Worm (Caenorhabditis elegans) whole organism, L1 larva: ENCODE data around the gene T23F6.2.
A peak's percentile ranks its signal among the peaks of the same experiment; 100 is the strongest.
"Not testable (repeated sequence)": the region's sequence is repeated elsewhere in the genome, so short reads cannot be mapped to it uniquely, and the experiment has no call there.

Experiments
- F16B12.6 ChIP-seq: fragments of 150-350 bp; optimal IDR thresholded peaks from 2 replicates; lab custom pipeline; 2014; ENCODE audit warnings: missing biosample characterization, missing genetic modification characterization
- aha-1 ChIP-seq: fragments of 150-350 bp; optimal IDR thresholded peaks from 2 replicates; lab custom pipeline; 2014; ENCODE audit warnings: missing biosample characterization, missing genetic modification characterization
- blmp-1 ChIP-seq: fragments of 150-350 bp; optimal IDR thresholded peaks from 2 replicates; lab custom pipeline; 2014; ENCODE audit warnings: missing biosample characterization, missing genetic modification characterization
- ceh-88 ChIP-seq: fragments of 200-800 bp; sonication (Bioruptor generic); IDR thresholded peaks from 2 replicates; pipeline ENCODE4 v1.3.6; 2022; ENCODE audit warnings: missing genetic modification characterization, missing compliant biosample characterization
- ceh-90 ChIP-seq: sonication (generic microtip); optimal IDR thresholded peaks from 2 replicates; lab custom pipeline; 2016; ENCODE audit warnings: missing genetic modification characterization, missing compliant biosample characterization
- dpl-1 ChIP-seq, 3 experiments: fragments of 150-350 bp in 2 of 3; sonication (generic microtip) in 1 of 3; optimal IDR thresholded peaks; 2 replicates each; lab custom pipeline; 2014 to 2017; ENCODE audit warnings: missing biosample characterization in 3 of 3, missing genetic modification characterization in 3 of 3, missing genetic modification reagents in 3 of 3
- dsc-1 ChIP-seq: sonication (generic microtip); optimal IDR thresholded peaks from 2 replicates; lab custom pipeline; 2016; ENCODE audit warnings: mild to moderate bottlenecking, missing genetic modification characterization, missing compliant biosample characterization
- efl-1 ChIP-seq, 4 experiments: fragments of 150-350 bp; optimal IDR thresholded peaks in 3 of 4; peaks in 1 of 4; 1 replicate in 1 of 4; 2 replicates in 3 of 4; lab custom pipeline; 2014; ENCODE audit warnings: missing biosample characterization in 2 of 4, missing genetic modification characterization in 2 of 4, missing genetic modification reagents in 2 of 4
- efl-3 ChIP-seq: fragments of 200-800 bp; sonication (Bioruptor generic); optimal IDR thresholded peaks from 2 replicates; lab custom pipeline; 2018; ENCODE audit warnings: mild to moderate bottlenecking, missing genetic modification characterization, missing compliant biosample characterization
- elt-2 ChIP-seq: sonication (generic microtip); optimal IDR thresholded peaks from 2 replicates; lab custom pipeline; 2016; ENCODE audit warnings: missing genetic modification characterization, mild to moderate bottlenecking, inconsistent platforms, missing compliant biosample characterization, missing genetic modification reagents
- elt-3 ChIP-seq, 6 experiments: fragments of 150-350 bp in 1 of 6; sonication (generic microtip); optimal IDR thresholded peaks; 2 replicates each; lab custom pipeline; 2017 to 2018; ENCODE audit warnings: missing biosample characterization in 6 of 6, missing genetic modification characterization in 6 of 6, inconsistent platforms in 1 of 6
- ets-5 ChIP-seq: fragments of 200-800 bp; sonication (Bioruptor generic); IDR thresholded peaks from 2 replicates; pipeline ENCODE4 v1.3.6; 2022; ENCODE audit warnings: missing genetic modification characterization, missing compliant biosample characterization
- fkh-8 ChIP-seq: sonication (generic microtip); optimal IDR thresholded peaks from 2 replicates; lab custom pipeline; 2016; ENCODE audit warnings: mild to moderate bottlenecking, missing genetic modification characterization, missing compliant biosample characterization
- hpl-2 ChIP-seq: fragments of 150-350 bp; optimal IDR thresholded peaks from 2 replicates; lab custom pipeline; 2014; ENCODE audit warnings: missing biosample characterization, missing genetic modification reagents, missing genetic modification characterization
- lin-13 ChIP-seq: fragments of 150-350 bp; optimal IDR thresholded peaks from 2 replicates; lab custom pipeline; 2014; ENCODE audit warnings: missing biosample characterization, missing genetic modification reagents, missing genetic modification characterization
- lin-14 ChIP-seq: fragments of 200-800 bp; sonication (Bioruptor generic); optimal IDR thresholded peaks from 2 replicates; lab custom pipeline; 2018; ENCODE audit warnings: mild to moderate bottlenecking, missing genetic modification characterization, moderate library complexity, missing compliant biosample characterization
- lin-15B ChIP-seq: fragments of 150-350 bp; sonication (generic microtip); optimal IDR thresholded peaks from 3 replicates; lab custom pipeline; 2014; ENCODE audit warnings: missing biosample characterization, missing genetic modification characterization
- lin-35 ChIP-seq, 2 experiments: fragments of 150-350 bp; optimal IDR thresholded peaks; 2 replicates each; lab custom pipeline; 2014; ENCODE audit warnings: missing biosample characterization in 2 of 2, missing genetic modification characterization in 2 of 2, missing genetic modification reagents in 2 of 2
- lsy-2 ChIP-seq, 2 experiments: fragments of 150-350 bp; optimal IDR thresholded peaks; 2 replicates each; lab custom pipeline; 2014; ENCODE audit warnings: missing biosample characterization in 2 of 2, missing genetic modification characterization in 2 of 2
- mdl-1 ChIP-seq, 2 experiments: fragments of 150-350 bp; optimal IDR thresholded peaks; 2 replicates each; lab custom pipeline; 2014 to 2017; ENCODE audit warnings: missing biosample characterization in 2 of 2, missing genetic modification characterization in 2 of 2, inconsistent platforms in 1 of 2
- mep-1 ChIP-seq: fragments of 150-350 bp; optimal IDR thresholded peaks from 2 replicates; lab custom pipeline; 2014; ENCODE audit warnings: missing biosample characterization, missing genetic modification characterization
- nhr-11 ChIP-seq: fragments of 150-350 bp; optimal IDR thresholded peaks from 2 replicates; lab custom pipeline; 2014; ENCODE audit warnings: missing biosample characterization, missing genetic modification characterization
- nhr-12 ChIP-seq: sonication (generic microtip); optimal IDR thresholded peaks from 2 replicates; lab custom pipeline; 2017; ENCODE audit warnings: missing biosample characterization, missing genetic modification characterization
- nhr-237 ChIP-seq: fragments of 150-350 bp; optimal IDR thresholded peaks from 2 replicates; lab custom pipeline; 2014; ENCODE audit warnings: missing biosample characterization, missing genetic modification characterization
- nhr-85 ChIP-seq: sonication (generic microtip); peaks from one replicate; lab custom pipeline; 2016; ENCODE audit warnings: missing genetic modification characterization, inconsistent platforms, missing compliant biosample characterization
- snu-23 ChIP-seq: sonication (generic microtip); optimal IDR thresholded peaks from 2 replicates; lab custom pipeline; 2016; ENCODE audit warnings: missing genetic modification characterization, missing compliant biosample characterization
- sox-4 ChIP-seq: sonication (generic microtip); optimal IDR thresholded peaks from 2 replicates; lab custom pipeline; 2016; ENCODE audit warnings: missing genetic modification characterization, missing compliant biosample characterization
- sptf-1 ChIP-seq: fragments of 150-350 bp; optimal IDR thresholded peaks from 2 replicates; lab custom pipeline; 2014; ENCODE audit warnings: missing biosample characterization, missing genetic modification characterization
- sup-37 ChIP-seq: fragments of 200-800 bp; sonication (Bioruptor generic); optimal IDR thresholded peaks from 2 replicates; lab custom pipeline; 2018; ENCODE audit warnings: mild to moderate bottlenecking, missing genetic modification characterization, missing compliant biosample characterization
- swsn-7 ChIP-seq: sonication (generic microtip); optimal IDR thresholded peaks from 2 replicates; lab custom pipeline; 2016; ENCODE audit warnings: missing genetic modification characterization, missing compliant biosample characterization
- tbx-2 ChIP-seq: sonication (generic microtip); optimal IDR thresholded peaks from 2 replicates; lab custom pipeline; 2016; ENCODE audit warnings: missing genetic modification characterization, missing compliant biosample characterization
- unc-130 ChIP-seq: fragments of 150-350 bp; optimal IDR thresholded peaks from 2 replicates; lab custom pipeline; 2017; ENCODE audit warnings: missing biosample characterization, missing genetic modification characterization, inconsistent platforms
- unc-86 ChIP-seq: sonication (generic microtip); optimal IDR thresholded peaks from 2 replicates; lab custom pipeline; 2016; ENCODE audit warnings: missing genetic modification characterization, missing compliant biosample characterization
- zag-1 ChIP-seq: fragments of 150-350 bp; optimal IDR thresholded peaks from 2 replicates; lab custom pipeline; 2014; ENCODE audit warnings: missing biosample characterization, missing genetic modification characterization

T23F6.2 gene

DNA sequence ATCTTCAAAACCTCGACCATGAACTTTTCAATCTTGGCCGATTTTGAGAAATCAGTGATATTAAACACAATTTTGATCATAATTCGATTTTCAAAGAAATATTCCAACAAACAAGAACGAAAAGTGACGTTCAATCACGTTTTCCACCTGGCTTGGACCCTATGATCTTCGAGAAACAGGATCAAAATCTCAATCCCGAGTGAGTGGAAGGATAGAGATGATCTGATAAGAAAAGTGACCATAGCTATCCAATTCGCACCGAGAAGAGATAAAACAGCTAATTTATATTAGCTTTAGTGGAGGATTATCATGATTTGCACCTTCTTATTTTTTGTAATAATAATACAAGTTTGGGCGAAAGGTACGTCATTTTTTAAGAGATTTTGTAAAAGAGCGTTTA is at the start of gene T23F6.2:
T23F6.2 (plus strand) TSS at position 251 of the 400 bp plus-strand sequence.
- TF ChIP-seq tbx-2 (no peak), dsc-1 (tag; lab: Kevin White, UChicago) (peak; percentile 15), blmp-1 (tag; lab: Kevin White, UChicago) (peak; percentile 68), snu-23 (GFP tag; lab: Kevin White, UChicago) (no peak), aha-1 (tag; lab: Kevin White, UChicago) (no peak), mdl-1 (tag; optimal IDR thresholded peaks at IDR 0.05; lab: Kevin White, UChicago) (no peak), lin-35 (GFP tag; optimal IDR thresholded peaks at IDR 0.05; lab: Kevin White, UChicago) (no peak)
- TF ChIP-seq, all 84 proteins: peak for 2

DNA sequence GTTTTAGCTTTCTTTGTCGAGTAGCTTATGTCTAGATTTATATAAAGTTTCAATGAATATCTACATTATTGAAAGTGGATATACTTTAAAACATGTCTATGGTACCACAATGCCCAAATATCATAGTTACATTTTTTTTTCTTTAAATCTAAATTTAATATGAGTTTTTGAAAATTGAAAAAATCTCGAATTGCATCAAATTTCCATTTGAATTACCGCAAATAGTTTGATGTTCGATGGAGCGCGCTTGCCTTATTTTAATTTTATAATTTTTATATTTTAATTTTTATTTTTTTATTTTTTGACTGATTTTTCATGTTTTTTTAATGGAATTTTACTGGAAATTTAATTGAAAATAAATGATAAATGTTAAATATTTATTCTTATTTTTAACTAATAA is 46.5 kb upstream of the T23F6.2 start, which contains the start of gene T23B5.4:
T23B5.4 (plus strand) TSS at position 301 of the 400 bp plus-strand sequence.
- TF ChIP-seq ets-5: no peak
- no peak for TF ChIP-seq ceh-90
- no peak for TF ChIP-seq swsn-7 (tag; lab: Kevin White, UChicago)
- TF ChIP-seq efl-3: no peak
- TF ChIP-seq hpl-2: no peak
- TF ChIP-seq nhr-12: no peak
- no peak for TF ChIP-seq F16B12.6 (tag; lab: Kevin White, UChicago)
- TF ChIP-seq sox-4 (tag; lab: Kevin White, UChicago): no peak
- TF ChIP-seq, all 84 proteins: peak for 0

ce11 chrIV:12677137-12677536 is 44.0 kb upstream of the T23F6.2 start, which contains the start of gene T23B5.6:
TSS of gene T23B5.6 (minus strand) at chrIV:12677237.
- not testable (repeated sequence) for TF ChIP-seq ceh-88 (GFP tag; lab: Robert Waterston, UW); lin-13 (GFP tag; lab: Kevin White, UChicago); nhr-12

ce11 chrIV:12684341-12684740 is 36.8 kb upstream of the T23F6.2 start, which contains the start of gene prmt-9:
TSS of gene prmt-9 (minus strand) at chrIV:12684378.
- TF ChIP-seq lin-35 (GFP tag; optimal IDR thresholded peaks at IDR 0.05; lab: Kevin White, UChicago): peak; percentile 66 to 76
- TF ChIP-seq fkh-8 (tag; lab: Kevin White, UChicago): no peak
- no peak for TF ChIP-seq lin-14
- no peak for TF ChIP-seq sptf-1 (tag; lab: Kevin White, UChicago)
- peak in 1 of 2 experiments; percentile 38 for TF ChIP-seq lsy-2 (tag; optimal IDR thresholded peaks at IDR 0.05; lab: Kevin White, UChicago)
- peak in 1 of 2 experiments; percentile 61 for TF ChIP-seq efl-1 (optimal IDR thresholded peaks at IDR 0.05; lab: Kevin White, UChicago)
- TF ChIP-seq efl-1 (GFP tag; optimal IDR thresholded peaks at IDR 0.05 in 1 of 2; lab: Kevin White, UChicago): peak; percentile 75 to 94
- peak; percentile 6 for TF ChIP-seq lin-15B (tag; lab: Kevin White, UChicago)
- TF ChIP-seq sup-37: no peak
- TF ChIP-seq dpl-1 (GFP tag; optimal IDR thresholded peaks at IDR 0.05; lab: Kevin White, UChicago): peak; percentile 20 to 77 (median 66)
- no peak for TF ChIP-seq ceh-90
- no peak for TF ChIP-seq hpl-2
- TF ChIP-seq, all 84 proteins: peak for 5

ce11 chrIV:12684826-12685594 is 36.1 kb upstream of the T23F6.2 start:
- TF ChIP-seq mdl-1 (tag; optimal IDR thresholded peaks at IDR 0.05; lab: Kevin White, UChicago): no peak
- no peak for TF ChIP-seq unc-130
- no peak for TF ChIP-seq lin-35 (GFP tag; optimal IDR thresholded peaks at IDR 0.05; lab: Kevin White, UChicago)
- no peak for TF ChIP-seq sptf-1 (tag; lab: Kevin White, UChicago)
- TF ChIP-seq unc-86 (tag; lab: Kevin White, UChicago): no peak
- peak; percentile 91 for TF ChIP-seq blmp-1 (tag; lab: Kevin White, UChicago)
- no peak for TF ChIP-seq ets-5
- TF ChIP-seq nhr-11 (tag; lab: Kevin White, UChicago): no peak
- no peak for TF ChIP-seq elt-2 (tag; lab: Kevin White, UChicago)
- peak; percentile 57 for TF ChIP-seq nhr-85 (tag; lab: Kevin White, UChicago)
- peak in 1 of 6 experiments; percentile 3 for TF ChIP-seq elt-3 (tag; optimal IDR thresholded peaks at IDR 0.05; lab: Kevin White, UChicago)
- TF ChIP-seq mep-1 (tag; lab: Kevin White, UChicago): no peak
- no peak for TF ChIP-seq zag-1
- no peak for TF ChIP-seq nhr-237 (tag; lab: Kevin White, UChicago)
